Fruit fly (Drosophila melanogaster) whole organism, embryonic: Measurements from ENCODE around the gene gpp.
A peak's percentile ranks its signal among the peaks of the same experiment; 100 is the strongest.

ENCODE experiments used
- Abd-B ChIP-seq: fragments of 200-800 bp; sonication (Bioruptor generic); optimal IDR thresholded peaks from 2 replicates; lab custom pipeline; 2018; ENCODE audit warnings: missing biosample characterization, mild to moderate bottlenecking, missing genetic modification characterization, moderate library complexity
- Atf6 ChIP-seq: fragments of 200-800 bp; sonication (Bioruptor generic); IDR thresholded peaks from 2 replicates; pipeline ENCODE4 v1.3.6; 2022; ENCODE audit warnings: missing biosample characterization, missing genetic modification characterization
- Bdp1 ChIP-seq: fragments of 200-800 bp; sonication (Bioruptor generic); optimal IDR thresholded peaks from 3 replicates; lab custom pipeline; 2016; ENCODE audit warnings: missing biosample characterization, missing genetic modification characterization
- CG10209 ChIP-seq: fragments of 200-800 bp; sonication (Bioruptor generic); optimal IDR thresholded peaks from 3 replicates; lab custom pipeline; 2017; ENCODE audit warnings: missing biosample characterization, mild to moderate bottlenecking, missing genetic modification characterization, missing genetic modification reagents
- CG10366 ChIP-seq: fragments of 200-800 bp; sonication (Bioruptor generic); IDR thresholded peaks from 2 replicates; pipeline ENCODE4 v1.3.6; 2022; ENCODE audit warnings: missing biosample characterization, missing genetic modification characterization
- CG10431 ChIP-seq: fragments of 200-800 bp; sonication (Bioruptor generic); optimal IDR thresholded peaks from 3 replicates; lab custom pipeline; 2018; ENCODE audit warnings: missing biosample characterization, mild to moderate bottlenecking, missing genetic modification characterization
- CG11723 ChIP-seq: fragments of 200-800 bp; sonication (Bioruptor generic); optimal IDR thresholded peaks from 2 replicates; lab custom pipeline; 2017; ENCODE audit warnings: missing biosample characterization, mild to moderate bottlenecking, missing genetic modification characterization
- CG12219 ChIP-seq: fragments of 200-800 bp; sonication (Bioruptor generic); optimal IDR thresholded peaks from 3 replicates; lab custom pipeline; 2018; ENCODE audit warnings: missing biosample characterization, mild to moderate bottlenecking, missing genetic modification characterization
- CG12236 ChIP-seq: fragments of 200-800 bp; sonication (Bioruptor generic); optimal IDR thresholded peaks from 2 replicates; lab custom pipeline; 2016; ENCODE audit warnings: missing biosample characterization, missing genetic modification characterization
- CG13894 ChIP-seq: fragments of 200-800 bp; sonication (Bioruptor generic); optimal IDR thresholded peaks from 3 replicates; lab custom pipeline; 2018; ENCODE audit warnings: missing biosample characterization, mild to moderate bottlenecking, missing genetic modification characterization, moderate library complexity
- CG1529 ChIP-seq: fragments of 200-800 bp; sonication (Bioruptor generic); optimal IDR thresholded peaks from 3 replicates; lab custom pipeline; 2018; ENCODE audit warnings: missing biosample characterization, missing genetic modification characterization
- CG1602 ChIP-seq: fragments of 200-800 bp; sonication (Bioruptor generic); optimal IDR thresholded peaks from 3 replicates; lab custom pipeline; 2016; ENCODE audit warnings: missing biosample characterization, missing genetic modification characterization
- CG16779 ChIP-seq: fragments of 200-800 bp; sonication (Bioruptor generic); IDR thresholded peaks from 2 replicates; pipeline ENCODE4 v1.3.6; 2022; ENCODE audit warnings: missing biosample characterization, missing genetic modification characterization
- CG17359 ChIP-seq: fragments of 200-800 bp; sonication (Bioruptor generic); optimal IDR thresholded peaks from 3 replicates; lab custom pipeline; 2018; ENCODE audit warnings: missing biosample characterization, mild to moderate bottlenecking, missing genetic modification characterization, moderate library complexity
- CG18764 ChIP-seq: fragments of 200-800 bp; sonication (Bioruptor generic); optimal IDR thresholded peaks from 3 replicates; lab custom pipeline; 2016; ENCODE audit warnings: missing biosample characterization, missing genetic modification characterization
- CG2875 ChIP-seq: fragments of 200-800 bp; sonication (Bioruptor generic); optimal IDR thresholded peaks from 2 replicates; lab custom pipeline; 2017; ENCODE audit warnings: missing biosample characterization, mild to moderate bottlenecking, missing genetic modification characterization, missing genetic modification reagents
- CG3281 ChIP-seq: fragments of 200-800 bp; sonication (Bioruptor generic); optimal IDR thresholded peaks from 3 replicates; lab custom pipeline; 2017; ENCODE audit warnings: missing biosample characterization, mild to moderate bottlenecking, missing genetic modification characterization
- CG3407 ChIP-seq: fragments of 200-800 bp; sonication (Bioruptor generic); optimal IDR thresholded peaks from 2 replicates; lab custom pipeline; 2018; ENCODE audit warnings: missing biosample characterization, mild to moderate bottlenecking, missing genetic modification characterization
- CG4404 ChIP-seq: fragments of 200-800 bp; sonication (Bioruptor generic); IDR thresholded peaks from 2 replicates; pipeline ENCODE4 v1.3.6; 2022; ENCODE audit warnings: missing biosample characterization, missing genetic modification characterization
- CG4424 ChIP-seq: fragments of 200-800 bp; sonication (Bioruptor generic); optimal IDR thresholded peaks from 3 replicates; lab custom pipeline; 2016; ENCODE audit warnings: missing biosample characterization, missing genetic modification characterization
- CG4730 ChIP-seq: fragments of 200-800 bp; sonication (Bioruptor generic); IDR thresholded peaks from 2 replicates; pipeline ENCODE4 v1.3.6; 2022; ENCODE audit warnings: missing biosample characterization, missing genetic modification characterization
- CG9932 ChIP-seq: fragments of 200-800 bp; sonication (Bioruptor generic); IDR thresholded peaks from 2 replicates; pipeline ENCODE4 v1.3.6; 2022; ENCODE audit warnings: missing biosample characterization, missing genetic modification characterization
- Fer1 ChIP-seq: fragments of 200-800 bp; sonication (Bioruptor generic); optimal IDR thresholded peaks from 2 replicates; lab custom pipeline; 2017; ENCODE audit warnings: missing biosample characterization, mild to moderate bottlenecking, missing genetic modification characterization
- Fer3 ChIP-seq: fragments of 200-800 bp; sonication (Bioruptor generic); optimal IDR thresholded peaks from 2 replicates; lab custom pipeline; 2018; ENCODE audit warnings: missing biosample characterization, mild to moderate bottlenecking, missing genetic modification characterization, moderate library complexity
- H15 ChIP-seq: fragments of 200-800 bp; sonication (Bioruptor generic); IDR thresholded peaks from 3 replicates; pipeline ENCODE4 v1.3.6; 2022; ENCODE audit warnings: missing biosample characterization, missing genetic modification characterization
- HLH3B ChIP-seq: fragments of 200-800 bp; sonication (Bioruptor generic); IDR thresholded peaks from 2 replicates; pipeline ENCODE4 v1.3.6; 2022; ENCODE audit warnings: missing biosample characterization, missing genetic modification characterization
- Jarid2 ChIP-seq: fragments of 200-800 bp; sonication (Bioruptor generic); optimal IDR thresholded peaks from 3 replicates; lab custom pipeline; 2017; ENCODE audit warnings: mild to moderate bottlenecking, missing biosample characterization, missing genetic modification reagents, missing genetic modification characterization
- Lhr ChIP-seq: fragments of 200-800 bp; sonication (Bioruptor generic); optimal IDR thresholded peaks from 3 replicates; lab custom pipeline; 2017; ENCODE audit warnings: mild to moderate bottlenecking, missing biosample characterization, missing genetic modification reagents, missing genetic modification characterization
- MTF-1 ChIP-seq: fragments of 200-800 bp; sonication (Bioruptor generic); optimal IDR thresholded peaks from 2 replicates; lab custom pipeline; 2018; ENCODE audit warnings: missing biosample characterization, mild to moderate bottlenecking, missing genetic modification characterization, borderline replicate concordance
- Poxn ChIP-seq: fragments of 200-800 bp; sonication (Bioruptor generic); IDR thresholded peaks from 2 replicates; pipeline ENCODE4 v1.3.6; 2022; ENCODE audit warnings: missing biosample characterization, missing genetic modification characterization
- Ravus ChIP-seq: fragments of 200-800 bp; sonication (Bioruptor generic); IDR thresholded peaks from 2 replicates; pipeline ENCODE4 v1.3.6; 2022; ENCODE audit warnings: missing biosample characterization, missing genetic modification characterization
- Rfx ChIP-seq: fragments of 200-800 bp; sonication (Bioruptor generic); IDR thresholded peaks from 2 replicates; pipeline ENCODE4 v1.3.6; 2022; ENCODE audit warnings: missing biosample characterization, missing genetic modification characterization
- Tbp ChIP-seq: fragments of >200 bp; optimal IDR thresholded peaks from 2 replicates; lab custom pipeline; 2018; ENCODE audit warnings: missing biosample characterization, missing genetic modification characterization
- Trl ChIP-seq, 3 experiments: fragments of >200 bp in 2 of 3; fragments of 200-800 bp in 1 of 3; sonication (Bioruptor generic) in 1 of 3; optimal IDR thresholded peaks; 2 replicates in 1 of 3; 3 replicates in 2 of 3; lab custom pipeline; 2016 to 2017; ENCODE audit warnings: missing biosample characterization in 1 of 3, missing genetic modification characterization in 1 of 3
- chinmo ChIP-seq: fragments of 200-800 bp; sonication (Bioruptor generic); IDR thresholded peaks from 4 replicates; pipeline ENCODE4 v1.3.6; 2022; ENCODE audit warnings: missing biosample characterization, missing genetic modification characterization; ENCODE audit not compliant: partially characterized antibody
- corto ChIP-seq: fragments of 200-800 bp; sonication (Bioruptor generic); optimal IDR thresholded peaks from 2 replicates; lab custom pipeline; 2016; ENCODE audit warnings: missing biosample characterization, mild to moderate bottlenecking, missing genetic modification characterization, moderate library complexity
- croc ChIP-seq: fragments of 200-800 bp; sonication (Bioruptor generic); conservative IDR thresholded peaks from 3 replicates; pipeline ENCODE4 v1.3.6; 2022; ENCODE audit warnings: missing biosample characterization, missing genetic modification characterization
- dmrt11E ChIP-seq: fragments of 200-800 bp; sonication (Bioruptor generic); optimal IDR thresholded peaks from 3 replicates; lab custom pipeline; 2018; ENCODE audit warnings: missing biosample characterization, mild to moderate bottlenecking, missing genetic modification characterization, moderate library complexity
- esg ChIP-seq: fragments of 200-800 bp; sonication (Bioruptor generic); conservative IDR thresholded peaks from 2 replicates; pipeline ENCODE4 v1.3.6; 2022; ENCODE audit warnings: missing biosample characterization, missing genetic modification characterization
- h ChIP-seq: fragments of >200 bp; optimal IDR thresholded peaks from 2 replicates; lab custom pipeline; 2017
- her ChIP-seq: fragments of 200-800 bp; sonication (Bioruptor generic); optimal IDR thresholded peaks from 2 replicates; lab custom pipeline; 2016; ENCODE audit warnings: missing biosample characterization, missing genetic modification characterization
- lab ChIP-seq: fragments of 200-800 bp; sonication (Bioruptor generic); optimal IDR thresholded peaks from 3 replicates; lab custom pipeline; 2017; ENCODE audit warnings: missing biosample characterization, missing genetic modification characterization, mild to moderate bottlenecking, moderate library complexity, missing genetic modification reagents
- lilli ChIP-seq: fragments of 200-800 bp; sonication (Bioruptor generic); optimal IDR thresholded peaks from 3 replicates; lab custom pipeline; 2016; ENCODE audit warnings: missing biosample characterization, missing genetic modification characterization
- nau ChIP-seq: fragments of 200-800 bp; sonication (Bioruptor generic); optimal IDR thresholded peaks from 3 replicates; lab custom pipeline; 2017; ENCODE audit warnings: missing biosample characterization, mild to moderate bottlenecking, missing genetic modification characterization, missing genetic modification reagents
- pan ChIP-seq, 4 experiments: fragments of >200 bp in 3 of 4; fragments of 200-800 bp in 1 of 4; sonication (Bioruptor generic) in 1 of 4; optimal IDR thresholded peaks in 3 of 4; IDR thresholded peaks in 1 of 4; 2 replicates each; pipeline versions ENCODE4 v1.3.6 to Lab custom; 2017 to 2022; ENCODE audit warnings: missing biosample characterization in 2 of 4, missing genetic modification characterization in 2 of 4, mixed read lengths in 1 of 4
- sima ChIP-seq: fragments of 200-800 bp; sonication (Bioruptor generic); optimal IDR thresholded peaks from 2 replicates; lab custom pipeline; 2016; ENCODE audit warnings: missing biosample characterization, missing genetic modification characterization
- slp2 ChIP-seq: fragments of 200-800 bp; sonication (Bioruptor generic); optimal IDR thresholded peaks from 2 replicates; lab custom pipeline; 2016; ENCODE audit warnings: missing biosample characterization, missing genetic modification characterization
- zfh2 ChIP-seq: fragments of 200-800 bp; sonication (Bioruptor generic); optimal IDR thresholded peaks from 2 replicates; lab custom pipeline; 2016; ENCODE audit warnings: missing biosample characterization, missing genetic modification characterization

gpp gene

DNA sequence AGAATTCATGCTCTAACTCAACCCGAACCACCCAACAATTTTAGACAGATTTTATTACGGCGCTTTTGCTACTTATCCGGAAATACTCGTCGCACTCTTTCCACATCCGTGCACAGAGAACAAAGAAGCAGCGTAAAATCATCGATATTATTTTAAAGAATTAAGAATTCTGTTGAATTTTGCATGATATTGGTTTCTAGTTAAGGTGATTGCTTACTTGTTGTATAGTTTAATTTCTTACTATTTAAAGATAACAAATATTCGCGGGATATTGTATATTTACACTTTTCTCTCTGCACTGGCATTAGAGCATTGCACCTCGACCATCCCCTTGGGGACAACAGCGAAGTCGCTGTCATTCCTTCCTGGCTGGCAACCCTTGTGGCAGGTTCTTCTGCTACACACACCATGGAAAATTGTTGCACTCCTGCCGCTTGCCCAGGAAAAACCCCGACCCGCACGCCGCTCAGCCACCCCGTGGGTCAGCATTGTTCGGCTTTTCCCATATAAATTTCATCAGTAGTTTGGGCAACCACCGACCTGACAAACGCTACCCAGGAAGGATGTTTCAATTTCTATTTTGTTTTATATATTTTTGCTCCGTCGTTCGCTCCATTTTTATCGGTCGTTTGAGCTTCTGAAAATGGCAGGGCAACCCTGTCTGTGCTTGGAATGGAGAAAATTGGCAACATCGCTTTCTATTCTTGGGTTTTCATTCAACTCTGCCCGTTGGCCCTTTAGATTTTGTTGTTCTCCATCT is 21.1 kb downstream of the gpp start (continued):
- no peak for TF ChIP-seq Ravus (GFP tag; lab: Robert Waterston, UW)
- peak; percentile 55 for TF ChIP-seq slp2 (GFP tag; lab: Kevin White, UChicago)
- peak; percentile 99 for TF ChIP-seq CG3407 (GFP tag; lab: Kevin White, UChicago)
- TF ChIP-seq CG9932 (GFP tag; lab: Robert Waterston, UW) = no peak
- TF ChIP-seq Poxn (GFP tag; lab: Robert Waterston, UW) = no peak
- TF ChIP-seq Abd-B (GFP tag; lab: Kevin White, UChicago) = peak; percentile 36
- no peak for TF ChIP-seq chinmo
- TF ChIP-seq esg (GFP tag; lab: Robert Waterston, UW) = peak; percentile 63
- TF ChIP-seq zfh2 = peak; percentile 23
- no peak for TF ChIP-seq Trl (optimal IDR thresholded peaks at IDR 0.05; lab: Kevin White, UChicago)
- peak; percentile 40 for TF ChIP-seq Trl (GFP tag; optimal IDR thresholded peaks at IDR 0.05; lab: Kevin White, UChicago)
- no peak for TF ChIP-seq CG12236 (GFP tag; lab: Kevin White, UChicago)
- TF ChIP-seq CG16779 (GFP tag; lab: Robert Waterston, UW) = 0 out of 2 replicates have a peak, but pooled peaks have one; percentile 47
- TF ChIP-seq her (GFP tag; lab: Kevin White, UChicago) = no peak
- peak; percentile 62 for TF ChIP-seq dmrt11E (tag; lab: Kevin White, UChicago)
- TF ChIP-seq Rfx (GFP tag; lab: Robert Waterston, UW) = peak; percentile 51; the same call in 1 of the 2 replicates
- TF ChIP-seq CG10366 (GFP tag; lab: Robert Waterston, UW) = peak; percentile 58; the same call in 1 of the 2 replicates
- TF ChIP-seq Jarid2 (GFP tag; lab: Kevin White, UChicago) = no peak
- TF ChIP-seq sima (GFP tag; lab: Kevin White, UChicago) = no peak
- TF ChIP-seq Lhr (GFP tag; lab: Kevin White, UChicago) = peak; percentile 36
- peak; percentile 44; the same call in 1 of the 3 replicates for TF ChIP-seq H15 (GFP tag; lab: Robert Waterston, UW)
- TF ChIP-seq CG3281 (GFP tag; lab: Kevin White, UChicago) = peak; percentile 49
- TF ChIP-seq Fer1 (GFP tag; lab: Kevin White, UChicago) = peak; percentile 64
- TF ChIP-seq croc (GFP tag; lab: Robert Waterston, UW) = peak; percentile 58; the same call in 2 of the 3 replicates
- peak; percentile 27 for TF ChIP-seq CG11723 (GFP tag; lab: Kevin White, UChicago)
- TF ChIP-seq CG1529 (GFP tag; lab: Kevin White, UChicago) = peak; percentile 58
- no peak for TF ChIP-seq h (lab: Kevin White, UChicago)
- peak; percentile 41 for TF ChIP-seq CG13894
- TF ChIP-seq Bdp1 (GFP tag; lab: Kevin White, UChicago) = peak; percentile 19
- TF ChIP-seq Atf6 (GFP tag; lab: Robert Waterston, UW) = peak; percentile 51; the same call in 1 of the 2 replicates
- TF ChIP-seq CG4404 (GFP tag; lab: Robert Waterston, UW) = peak; percentile 34; the same call in 1 of the 2 replicates
- TF ChIP-seq CG4424 (GFP tag; lab: Kevin White, UChicago) = peak; percentile 60
- peak; percentile 50 for TF ChIP-seq Fer3
- peak; percentile 64 for TF ChIP-seq CG10209 (GFP tag; lab: Kevin White, UChicago)
- no peak for TF ChIP-seq MTF-1 (GFP tag; lab: Kevin White, UChicago)
- peak; percentile 86 for TF ChIP-seq lab (GFP tag; lab: Kevin White, UChicago)
- TF ChIP-seq CG2875 (GFP tag; lab: Kevin White, UChicago) = peak; percentile 59
- no peak for TF ChIP-seq CG10431 (GFP tag; lab: Kevin White, UChicago)
- peak; percentile 59 for TF ChIP-seq lilli
- peak; percentile 66 for TF ChIP-seq nau (GFP tag; lab: Kevin White, UChicago)
- no peak for TF ChIP-seq CG12219 (GFP tag; lab: Kevin White, UChicago)
- no peak for TF ChIP-seq corto (GFP tag; lab: Kevin White, UChicago)
- peak; percentile 67 for TF ChIP-seq CG4730 (GFP tag; lab: Robert Waterston, UW)
- no peak for TF ChIP-seq pan (optimal IDR thresholded peaks at IDR 0.05; lab: Kevin White, UChicago)
- peak in 1 of 2 experiments; percentile 75 for TF ChIP-seq pan (GFP tag; optimal IDR thresholded peaks at IDR 0.05 in 1 of 2, IDR thresholded peaks at IDR 0.05 in 1 of 2)
- peak; percentile 60 for TF ChIP-seq HLH3B
- TF ChIP-seq Tbp (GFP tag; lab: Kevin White, UChicago) = no peak
- TF ChIP-seq CG1602 (GFP tag; lab: Kevin White, UChicago) = peak; percentile 13
- peak; percentile 71 for TF ChIP-seq CG18764 (GFP tag; lab: Kevin White, UChicago)
- peak; percentile 72 for TF ChIP-seq CG17359
